Fruit fly (Drosophila melanogaster): ENCODE measurements around the gene CG3309.

CG3309 gene

dm6 chrX:5332259-5332862 lies 3.2 kb upstream of the CG3309 start, which contains the start of gene CanB (continued):
- peak; percentile 60 for TF ChIP-seq CG2116 (GFP tag; optimal IDR thresholded peaks at IDR 0.05)
- TF ChIP-seq CG14710 (tag; optimal IDR thresholded peaks at IDR 0.05) = peak; percentile 23
- peak; percentile 31 for TF ChIP-seq gro (GFP tag; optimal IDR thresholded peaks at IDR 0.05)
- no peak for TF ChIP-seq ttk (GFP tag; IDR thresholded peaks at IDR 0.05)
- peak; percentile 82 for TF ChIP-seq Sry-δ (GFP tag; optimal IDR thresholded peaks at IDR 0.05)
- TF ChIP-seq CG7963 (GFP tag; IDR thresholded peaks at IDR 0.05; ENCODE audit: partially characterized antibody) = 0 out of 3 replicates have a peak, but pooled peaks have one; percentile 5
- no peak for TF ChIP-seq CG8478 (optimal IDR thresholded peaks at IDR 0.05)
- 0 out of 3 replicates have a peak, but pooled peaks have one; percentile 8 for TF ChIP-seq ci (GFP tag; IDR thresholded peaks at IDR 0.05)
- TF ChIP-seq knrl (GFP tag; IDR thresholded peaks at IDR 0.05; ENCODE audit: partially characterized antibody) = peak; percentile 70
- peak; percentile 26 for TF ChIP-seq sd (tag; optimal IDR thresholded peaks at IDR 0.05)
- TF ChIP-seq az2 (GFP tag; optimal IDR thresholded peaks at IDR 0.05) = peak; percentile 7
- peak; percentile 30 for TF ChIP-seq Hmr (GFP tag; optimal IDR thresholded peaks at IDR 0.05)
- TF ChIP-seq pb (GFP tag; optimal IDR thresholded peaks at IDR 0.05) = no peak
- TF ChIP-seq vvl (GFP tag; IDR thresholded peaks at IDR 0.05) = 0 out of 2 replicates have a peak, but pooled peaks have one; percentile 31
- TF ChIP-seq stwl (tag; optimal IDR thresholded peaks at IDR 0.05) = peak; percentile 42
- peak; percentile 11 for TF ChIP-seq CoRest (tag; optimal IDR thresholded peaks at IDR 0.05)
- no peak for TF ChIP-seq CG4282 (GFP tag; optimal IDR thresholded peaks at IDR 0.05)
- no peak for TF ChIP-seq Ets65A (GFP tag)
- peak; percentile 23 for TF ChIP-seq CG7839 (tag; optimal IDR thresholded peaks at IDR 0.05)
- TF ChIP-seq CG3163 (GFP tag; optimal IDR thresholded peaks at IDR 0.05) = peak; percentile 2
- peak; percentile 48 for TF ChIP-seq Lhr (GFP tag; optimal IDR thresholded peaks at IDR 0.05)
- peak; percentile 26 for TF ChIP-seq CG30403 (GFP tag; optimal IDR thresholded peaks at IDR 0.05)
- TF ChIP-seq CG32532 (GFP tag; IDR thresholded peaks at IDR 0.05) = 0 out of 2 replicates have a peak, but pooled peaks have one; percentile 11
- TF ChIP-seq CG9609 (GFP tag; optimal IDR thresholded peaks at IDR 0.05) = no peak
- TF ChIP-seq CG9797 (GFP tag; optimal IDR thresholded peaks at IDR 0.05) = peak; percentile 5
- peak; percentile 55; the same call in 2 of the 3 replicates for TF ChIP-seq Doc3 (GFP tag; IDR thresholded peaks at IDR 0.05; ENCODE audit: partially characterized antibody)
- peak; percentile 31 for TF ChIP-seq E2f2 (GFP tag; IDR thresholded peaks at IDR 0.05)
- TF ChIP-seq nmo (GFP tag; optimal IDR thresholded peaks at IDR 0.05) = peak; percentile 28
- peak; percentile 72 for TF ChIP-seq Scr (GFP tag; IDR thresholded peaks at IDR 0.05; ENCODE audit: partially characterized antibody)
- TF ChIP-seq CG13287 (GFP tag; IDR thresholded peaks at IDR 0.05; ENCODE audit: partially characterized antibody) = peak; percentile 67
- peak; percentile 39 for TF ChIP-seq CG33213 (GFP tag; optimal IDR thresholded peaks at IDR 0.05)
- TF ChIP-seq CG32767 (GFP tag; IDR thresholded peaks at IDR 0.05) = no peak
- peak; percentile 20 for TF ChIP-seq CG10267 (tag; optimal IDR thresholded peaks at IDR 0.05)
- TF ChIP-seq H2.0 (GFP tag; IDR thresholded peaks at IDR 0.05) = no peak
- peak; percentile 29 for TF ChIP-seq gem (tag; optimal IDR thresholded peaks at IDR 0.05)
- peak; percentile 40 for TF ChIP-seq sqz (GFP tag; optimal IDR thresholded peaks at IDR 0.05)
- peak; percentile 78 for TF ChIP-seq row (GFP tag; IDR thresholded peaks at IDR 0.05)
- TF ChIP-seq ara (GFP tag; IDR thresholded peaks at IDR 0.05) = no peak
- TF ChIP-seq Xbp1 (GFP tag; optimal IDR thresholded peaks at IDR 0.05) = peak; percentile 19
- no peak for TF ChIP-seq crc (GFP tag; optimal IDR thresholded peaks at IDR 0.05)
- TF ChIP-seq unc-4 (GFP tag; IDR thresholded peaks at IDR 0.05; ENCODE audit: partially characterized antibody) = peak; percentile 66
- TF ChIP-seq Med (GFP tag) = peak; percentile 88
- peak; percentile 32 for TF ChIP-seq CG12155 (GFP tag; optimal IDR thresholded peaks at IDR 0.05)
- peak; percentile 52; the same call in 1 of the 2 replicates for TF ChIP-seq hbn (GFP tag; IDR thresholded peaks at IDR 0.05; ENCODE audit: partially characterized antibody)
- TF ChIP-seq psq (GFP tag; optimal IDR thresholded peaks at IDR 0.05) = no peak
- no peak for TF ChIP-seq CG4404 (GFP tag; IDR thresholded peaks at IDR 0.05)
- peak; percentile 29 for TF ChIP-seq pzg (GFP tag; optimal IDR thresholded peaks at IDR 0.05)
- no peak for TF ChIP-seq Ssrp (tag; optimal IDR thresholded peaks at IDR 0.05)
- TF ChIP-seq CG9932 (GFP tag; IDR thresholded peaks at IDR 0.05) = peak; percentile 34; the same call in 1 of the 2 replicates
- no peak for TF ChIP-seq CG32772 (GFP tag; IDR thresholded peaks at IDR 0.05)
